Worm (Caenorhabditis elegans): ENCODE results near the gene Y59E1A.4.

DNA sequence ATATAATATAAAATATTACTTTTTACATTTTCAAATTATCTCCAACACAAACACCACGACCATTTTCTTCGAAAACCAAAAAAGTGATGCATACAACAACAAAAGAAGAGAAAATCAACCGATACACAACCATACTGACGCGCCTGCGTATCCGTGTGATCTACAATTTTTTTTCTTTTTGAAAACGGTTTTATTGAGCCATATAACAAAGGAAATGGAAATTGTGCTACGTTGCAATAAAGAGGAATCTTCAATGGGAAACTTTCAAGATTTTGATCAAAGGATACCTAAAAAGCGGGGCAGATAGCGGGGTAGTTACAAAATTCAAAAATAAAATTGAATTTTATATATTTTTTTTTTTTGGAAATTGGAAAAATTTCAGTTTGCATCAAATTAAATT, 34.9 kb upstream of the Y59E1A.4 start, which contains the start of gene F52D2.5:
- TF ChIP-seq nhr-43 (tag; optimal IDR thresholded peaks at IDR 0.05; ENCODE audit: poor library complexity, severe bottlenecking) (no peak), unc-62 (GFP tag; optimal IDR thresholded peaks at IDR 0.05) (no peak), pha-4 (tag; optimal IDR thresholded peaks at IDR 0.05) (no peak), ama-1 (optimal IDR thresholded peaks at IDR 0.05) (no peak), nfya-1 (tag; optimal IDR thresholded peaks at IDR 0.05; ENCODE audit: insufficient read depth) (no peak), lin-15B (tag; optimal IDR thresholded peaks at IDR 0.05) (no peak), nhr-76 (tag; optimal IDR thresholded peaks at IDR 0.05) (no peak), nhr-11 (tag; optimal IDR thresholded peaks at IDR 0.05) (no peak), lin-39 (tag; optimal IDR thresholded peaks at IDR 0.05) (no peak)
